Worm (Caenorhabditis elegans): ENCODE results near the gene mrps-16.

DNA sequence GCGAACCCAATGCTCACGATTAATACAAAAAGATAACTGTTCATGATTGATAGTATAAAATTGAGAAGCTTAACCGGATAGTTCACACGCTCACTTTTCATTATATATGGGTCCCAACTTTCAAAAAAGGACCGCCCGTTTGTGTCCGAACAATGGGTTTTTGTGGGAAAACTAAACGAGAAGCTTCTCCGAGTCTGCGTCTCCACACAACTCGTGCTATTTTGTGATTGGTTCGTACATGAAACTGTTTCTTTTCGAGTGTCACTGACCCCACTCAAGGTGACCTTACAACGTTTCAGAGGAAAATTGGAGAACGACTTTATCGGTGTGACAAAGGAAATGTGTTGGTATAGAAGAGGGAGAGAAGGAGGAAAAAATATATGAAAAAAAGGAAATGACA is 37.3 kb upstream of the mrps-16 start, which contains the start of gene dct-5:
- TF ChIP-seq cog-1 (tag; optimal IDR thresholded peaks at IDR 0.05) (no peak), ztf-29 (GFP tag; IDR thresholded peaks at IDR 0.05) (no peak), ref-1 (GFP tag; conservative IDR thresholded peaks at IDR 0.05) (no peak), ztf-23 (GFP tag; IDR thresholded peaks at IDR 0.05) (no peak)
